Fruit fly (Drosophila melanogaster) ovary, adult (tissue): Measurements from ENCODE around the gene RpS19a.

Source experiments
- CG17801 ChIP-seq: fragments of 200-800 bp; optimal IDR thresholded peaks from 2 replicates; lab custom pipeline; 2019; ENCODE audit warnings: missing biosample characterization, mild to moderate bottlenecking, missing genetic modification characterization, moderate library complexity; ENCODE audit not compliant: partially characterized antibody

Gene RpS19a

dm6 chrX:16688106-16688459 lies 50.4 kb downstream of the RpS19a start:
- TF ChIP-seq CG17801, result no peak
